Fruit fly (Drosophila melanogaster) whole organism, embryonic: ENCODE results near the gene Pfas.

Source experiments
- BEAF-32 ChIP-seq: fragments of 200-800 bp; sonication (Bioruptor generic); optimal IDR thresholded peaks from 3 replicates; lab custom pipeline; 2017; ENCODE audit warnings: missing biosample characterization, missing genetic modification characterization, mild to moderate bottlenecking, moderate library complexity, missing genetic modification reagents
- Bgb ChIP-seq: fragments of 200-800 bp; sonication (Bioruptor generic); IDR thresholded peaks from 2 replicates; pipeline ENCODE4 v1.3.6; 2022; ENCODE audit warnings: missing biosample characterization, missing genetic modification characterization; ENCODE audit not compliant: partially characterized antibody
- CG12104 ChIP-seq: fragments of 200-800 bp; sonication (Bioruptor generic); optimal IDR thresholded peaks from 3 replicates; lab custom pipeline; 2016; ENCODE audit warnings: missing biosample characterization, missing genetic modification characterization
- CG14014 ChIP-seq: fragments of 200-800 bp; sonication (Bioruptor generic); IDR thresholded peaks from 2 replicates; pipeline ENCODE4 v1.3.6; 2022; ENCODE audit warnings: missing biosample characterization, missing genetic modification characterization
- CG17328 ChIP-seq: fragments of 200-800 bp; sonication (Bioruptor generic); IDR thresholded peaks from 2 replicates; pipeline ENCODE4 v1.3.6; 2022; ENCODE audit warnings: missing biosample characterization, missing genetic modification characterization
- CG17385 ChIP-seq: fragments of 200-800 bp; sonication (Bioruptor generic); optimal IDR thresholded peaks from 3 replicates; lab custom pipeline; 2018; ENCODE audit warnings: missing biosample characterization, mild to moderate bottlenecking, missing genetic modification characterization
- CG17829 ChIP-seq: fragments of 200-800 bp; optimal IDR thresholded peaks from 2 replicates; lab custom pipeline; 2019; ENCODE audit warnings: missing biosample characterization, mild to moderate bottlenecking, missing genetic modification characterization, moderate library complexity
- CG18011 ChIP-seq: fragments of 200-800 bp; sonication (Bioruptor generic); optimal IDR thresholded peaks from 2 replicates; lab custom pipeline; 2017; ENCODE audit warnings: missing biosample characterization, missing genetic modification characterization, mild to moderate bottlenecking, moderate library complexity, missing genotype
- CG2202 ChIP-seq: fragments of 200-800 bp; sonication (Bioruptor generic); optimal IDR thresholded peaks from 2 replicates; lab custom pipeline; 2018; ENCODE audit warnings: missing biosample characterization, mild to moderate bottlenecking, missing genetic modification characterization
- CG2875 ChIP-seq: fragments of 200-800 bp; sonication (Bioruptor generic); optimal IDR thresholded peaks from 2 replicates; lab custom pipeline; 2017; ENCODE audit warnings: missing biosample characterization, mild to moderate bottlenecking, missing genetic modification characterization, missing genetic modification reagents
- CG31441 ChIP-seq: fragments of 200-800 bp; sonication (Bioruptor generic); IDR thresholded peaks from 2 replicates; pipeline ENCODE4 v1.3.6; 2022; ENCODE audit warnings: missing biosample characterization, missing genetic modification characterization
- CG3838 ChIP-seq: fragments of 200-800 bp; sonication (Bioruptor generic); optimal IDR thresholded peaks from 3 replicates; lab custom pipeline; 2016; ENCODE audit warnings: missing biosample characterization, missing genetic modification characterization
- CG42726 ChIP-seq: fragments of 200-800 bp; sonication (Bioruptor generic); IDR thresholded peaks from 2 replicates; pipeline ENCODE4 v1.3.6; 2022; ENCODE audit warnings: missing biosample characterization, missing genetic modification characterization; ENCODE audit not compliant: partially characterized antibody
- CG5953 ChIP-seq: fragments of 200-800 bp; sonication (Bioruptor generic); IDR thresholded peaks from 2 replicates; pipeline ENCODE4 v1.3.6; 2022; ENCODE audit warnings: missing biosample characterization, missing genetic modification characterization
- CG7271 ChIP-seq: fragments of 200-800 bp; sonication (Bioruptor generic); optimal IDR thresholded peaks from 2 replicates; lab custom pipeline; 2018; ENCODE audit warnings: missing biosample characterization, mild to moderate bottlenecking, missing genetic modification characterization, moderate library complexity
- CG8290 ChIP-seq, 3 experiments: fragments of 200-800 bp; sonication (Bioruptor generic); optimal IDR thresholded peaks; 2 replicates each; lab custom pipeline; 2016 to 2019; ENCODE audit warnings: missing biosample characterization in 3 of 3, missing genetic modification characterization in 3 of 3, mild to moderate bottlenecking in 2 of 3, moderate library complexity in 1 of 3
- CG8478 ChIP-seq: fragments of >200 bp; optimal IDR thresholded peaks from 2 replicates; lab custom pipeline; 2018
- CoRest ChIP-seq: fragments of 200-800 bp; sonication (Bioruptor generic); optimal IDR thresholded peaks from 3 replicates; lab custom pipeline; 2018; ENCODE audit warnings: missing biosample characterization, mild to moderate bottlenecking, missing genetic modification characterization, moderate library complexity
- Drgx ChIP-seq: fragments of 200-800 bp; sonication (Bioruptor generic); IDR thresholded peaks from 2 replicates; pipeline ENCODE4 v1.3.6; 2022; ENCODE audit warnings: missing biosample characterization, missing genetic modification characterization
- Ets65A ChIP-seq: fragments of 200-800 bp; sonication (Bioruptor generic); peaks from one replicate; lab custom pipeline; 2016; ENCODE audit warnings: missing biosample characterization, missing genetic modification characterization
- Hr3 ChIP-seq: fragments of 200-800 bp; sonication (Bioruptor generic); optimal IDR thresholded peaks from 3 replicates; lab custom pipeline; 2016; ENCODE audit warnings: missing biosample characterization, missing genetic modification characterization
- Med ChIP-seq: fragments of 200-800 bp; sonication (Bioruptor generic); peaks from one replicate; lab custom pipeline; 2016; ENCODE audit warnings: missing biosample characterization, missing genetic modification characterization, mild to moderate bottlenecking, inconsistent platforms, moderate library complexity
- Opbp ChIP-seq: fragments of 200-800 bp; sonication (Bioruptor generic); IDR thresholded peaks from 3 replicates; pipeline ENCODE4 v1.3.6; 2022; ENCODE audit warnings: missing biosample characterization, missing genetic modification characterization; ENCODE audit not compliant: partially characterized antibody
- PHDP ChIP-seq: fragments of 200-800 bp; sonication (Bioruptor generic); optimal IDR thresholded peaks from 3 replicates; lab custom pipeline; 2018; ENCODE audit warnings: missing biosample characterization, mild to moderate bottlenecking, missing genetic modification characterization, moderate library complexity
- Pdp1 ChIP-seq, 2 experiments: fragments of 200-800 bp; sonication (Bioruptor generic); optimal IDR thresholded peaks; 3 replicates each; lab custom pipeline; 2016; ENCODE audit warnings: missing biosample characterization in 2 of 2, missing genetic modification characterization in 2 of 2, mild to moderate bottlenecking in 1 of 2, moderate library complexity in 1 of 2
- Rfx ChIP-seq: fragments of 200-800 bp; sonication (Bioruptor generic); IDR thresholded peaks from 2 replicates; pipeline ENCODE4 v1.3.6; 2022; ENCODE audit warnings: missing biosample characterization, missing genetic modification characterization
- Sox102F ChIP-seq: fragments of 200-800 bp; sonication (Bioruptor generic); optimal IDR thresholded peaks from 2 replicates; lab custom pipeline; 2018; ENCODE audit warnings: missing biosample characterization, mild to moderate bottlenecking, missing genetic modification characterization, moderate library complexity
- Stat92E ChIP-seq, 3 experiments: fragments of >200 bp in 2 of 3; fragments of 200-800 bp in 1 of 3; sonication (Bioruptor generic) in 1 of 3; optimal IDR thresholded peaks; 2 replicates each; lab custom pipeline; 2017 to 2019; ENCODE audit warnings: missing biosample characterization in 3 of 3, missing genetic modification characterization in 3 of 3, mild to moderate bottlenecking in 1 of 3, moderate library complexity in 1 of 3
- Taf1 ChIP-seq: fragments of 200-800 bp; sonication (Bioruptor generic); IDR thresholded peaks from 2 replicates; pipeline ENCODE4 v1.3.6; 2022; ENCODE audit warnings: missing biosample characterization, missing genetic modification characterization
- Vsx1 ChIP-seq: fragments of 200-800 bp; sonication (Bioruptor generic); optimal IDR thresholded peaks from 2 replicates; lab custom pipeline; 2017; ENCODE audit warnings: missing biosample characterization, mild to moderate bottlenecking, missing genetic modification characterization, missing genetic modification reagents
- ap ChIP-seq: fragments of 200-800 bp; sonication (Bioruptor generic); IDR thresholded peaks from 2 replicates; pipeline ENCODE4 v1.3.6; 2022; ENCODE audit warnings: missing biosample characterization, missing genetic modification characterization
- ara ChIP-seq: fragments of 200-800 bp; sonication (Bioruptor generic); IDR thresholded peaks from 2 replicates; pipeline ENCODE4 v1.3.6; 2022; ENCODE audit warnings: missing biosample characterization, missing genetic modification characterization
- cato ChIP-seq: fragments of 200-800 bp; sonication (Bioruptor generic); optimal IDR thresholded peaks from 2 replicates; lab custom pipeline; 2016; ENCODE audit warnings: missing biosample characterization, missing genetic modification characterization, borderline replicate concordance
- chm ChIP-seq: fragments of 200-800 bp; sonication (Bioruptor generic); IDR thresholded peaks from 2 replicates; pipeline ENCODE4 v1.3.6; 2022; ENCODE audit warnings: missing biosample characterization, missing genetic modification characterization
- dmrt99B ChIP-seq: fragments of 200-800 bp; sonication (Bioruptor generic); optimal IDR thresholded peaks from 2 replicates; lab custom pipeline; 2018; ENCODE audit warnings: missing biosample characterization, mild to moderate bottlenecking, missing genetic modification characterization, moderate library complexity
- grn ChIP-seq: fragments of 200-800 bp; sonication (Bioruptor generic); optimal IDR thresholded peaks from 3 replicates; lab custom pipeline; 2017; ENCODE audit warnings: missing biosample characterization, missing genetic modification characterization
- kay ChIP-seq: fragments of 200-800 bp; sonication (Bioruptor generic); optimal IDR thresholded peaks from 2 replicates; lab custom pipeline; 2016; ENCODE audit warnings: missing biosample characterization, missing genetic modification characterization
- lab ChIP-seq: fragments of 200-800 bp; sonication (Bioruptor generic); optimal IDR thresholded peaks from 3 replicates; lab custom pipeline; 2017; ENCODE audit warnings: missing biosample characterization, missing genetic modification characterization, mild to moderate bottlenecking, moderate library complexity, missing genetic modification reagents
- maf-S ChIP-seq: fragments of 200-800 bp; sonication (Bioruptor generic); optimal IDR thresholded peaks from 2 replicates; lab custom pipeline; 2016; ENCODE audit warnings: missing biosample characterization, missing genetic modification characterization
- nau ChIP-seq: fragments of 200-800 bp; sonication (Bioruptor generic); optimal IDR thresholded peaks from 3 replicates; lab custom pipeline; 2017; ENCODE audit warnings: missing biosample characterization, mild to moderate bottlenecking, missing genetic modification characterization, missing genetic modification reagents
- pb ChIP-seq: fragments of 200-800 bp; sonication (Bioruptor generic); optimal IDR thresholded peaks from 3 replicates; lab custom pipeline; 2016; ENCODE audit warnings: missing biosample characterization, missing genetic modification characterization
- scrt ChIP-seq: fragments of 200-800 bp; sonication (Bioruptor generic); optimal IDR thresholded peaks from 2 replicates; lab custom pipeline; 2018; ENCODE audit warnings: missing biosample characterization, mild to moderate bottlenecking, missing genetic modification characterization, moderate library complexity
- seq ChIP-seq: fragments of 200-800 bp; sonication (Bioruptor generic); IDR thresholded peaks from 2 replicates; pipeline ENCODE4 v1.3.6; 2022; ENCODE audit warnings: missing biosample characterization, missing genetic modification characterization
- sr ChIP-seq: fragments of 200-800 bp; sonication (Bioruptor generic); IDR thresholded peaks from 3 replicates; pipeline ENCODE4 v1.3.6; 2022; ENCODE audit warnings: missing biosample characterization, missing genetic modification characterization
- unpg ChIP-seq: fragments of 200-800 bp; sonication (Bioruptor generic); optimal IDR thresholded peaks from 3 replicates; lab custom pipeline; 2018; ENCODE audit warnings: missing biosample characterization, mild to moderate bottlenecking, missing genetic modification characterization, moderate library complexity
- vnd ChIP-seq: fragments of 200-800 bp; sonication (Bioruptor generic); IDR thresholded peaks from 3 replicates; pipeline ENCODE4 v1.3.6; 2022; ENCODE audit warnings: missing biosample characterization, missing genetic modification characterization; ENCODE audit not compliant: partially characterized antibody
- wor ChIP-seq: fragments of 200-800 bp; sonication (Bioruptor generic); IDR thresholded peaks from 2 replicates; pipeline ENCODE4 v1.3.6; 2022; ENCODE audit warnings: missing biosample characterization, missing genetic modification characterization

The Pfas gene

dm6 chr2L:6090786-6091716 is 45.2 kb upstream of the Pfas start, which contains the start of gene CG45075 (continued):
- TF ChIP-seq Taf1 (GFP tag; lab: Robert Waterston, UW) (no peak), CG7271 (no peak), scrt (peak; percentile 19), dmrt99B (tag; lab: Kevin White, UChicago) (peak; percentile 10), CG12104 (GFP tag; lab: Kevin White, UChicago) (no peak), CG17829 (tag; lab: Kevin White, UChicago) (peak; percentile 23), chm (peak; percentile 87; the same call in 1 of the 2 replicates), CG18011 (GFP tag; lab: Kevin White, UChicago) (no peak), pb (GFP tag; lab: Kevin White, UChicago) (no peak), Rfx (no peak), seq (0 out of 2 replicates have a peak, but pooled peaks have one; percentile 25), lab (no peak), Sox102F (GFP tag; lab: Kevin White, UChicago) (no peak), kay (GFP tag; lab: Kevin White, UChicago) (no peak), maf-S (no peak), wor (GFP tag; lab: Robert Waterston, UW) (no peak), nau (no peak), CoRest (tag; lab: Kevin White, UChicago) (no peak), PHDP (tag; lab: Kevin White, UChicago) (no peak), cato (GFP tag; lab: Kevin White, UChicago) (no peak), CG17385 (GFP tag; lab: Kevin White, UChicago) (no peak), vnd (no peak), ara (GFP tag; lab: Robert Waterston, UW) (peak; percentile 19; the same call in 1 of the 2 replicates), CG8290 (GFP tag; optimal IDR thresholded peaks at IDR 0.05; lab: Kevin White, UChicago) (no peak), CG8290 (tag; optimal IDR thresholded peaks at IDR 0.05; lab: Kevin White, UChicago) (peak in 1 of 2 experiments; percentile 27), CG14014 (GFP tag; lab: Robert Waterston, UW) (no peak), CG3838 (GFP tag; lab: Kevin White, UChicago) (no peak), BEAF-32 (no peak), unpg (GFP tag; lab: Kevin White, UChicago) (no peak), CG2875 (GFP tag; lab: Kevin White, UChicago) (no peak), CG17328 (GFP tag; lab: Robert Waterston, UW) (no peak), Hr3 (GFP tag; lab: Kevin White, UChicago) (no peak), sr (GFP tag; lab: Robert Waterston, UW) (no peak), Pdp1 (GFP tag; optimal IDR thresholded peaks at IDR 0.05; lab: Kevin White, UChicago) (peak in 1 of 2 experiments; percentile 37), Vsx1 (GFP tag; lab: Kevin White, UChicago) (no peak), CG2202 (peak; percentile 35), CG31441 (GFP tag; lab: Robert Waterston, UW) (no peak; the same call in 1 of the 2 replicates), grn (GFP tag; lab: Kevin White, UChicago) (no peak), ap (GFP tag; lab: Robert Waterston, UW) (no peak), Stat92E (GFP tag; optimal IDR thresholded peaks at IDR 0.05; lab: Kevin White, UChicago) (peak in 1 of 3 experiments; percentile 27), Med (GFP tag; lab: Kevin White, UChicago) (peak; percentile 11), CG5953 (GFP tag; lab: Robert Waterston, UW) (0 out of 2 replicates have a peak, but pooled peaks have one; percentile 24), Opbp (GFP tag; lab: Robert Waterston, UW) (peak; percentile 18; the same call in 1 of the 3 replicates), Bgb (GFP tag; lab: Robert Waterston, UW) (no peak; the same call in 1 of the 2 replicates), CG8478 (lab: Kevin White, UChicago) (no peak), Ets65A (no peak), Drgx (no peak), CG42726 (0 out of 2 replicates have a peak, but pooled peaks have one; percentile 51)
